Worm (Caenorhabditis elegans) whole organism, L2 larva: ENCODE results near the gene F19B6.3.

Experiments
- blmp-1 ChIP-seq: sonication (generic microtip); optimal IDR thresholded peaks from 2 replicates; lab custom pipeline; 2017; ENCODE audit warnings: missing genetic modification characterization, mild to moderate bottlenecking, missing compliant biosample characterization, antibody characterized with exemption, moderate library complexity; ENCODE audit not compliant: insufficient read depth
- egl-27 ChIP-seq: sonication (generic microtip); optimal IDR thresholded peaks from 3 replicates; lab custom pipeline; 2017; ENCODE audit warnings: missing biosample characterization, missing genetic modification reagents, missing genetic modification characterization
- elt-1 ChIP-seq: fragments of 150-350 bp; optimal IDR thresholded peaks from 2 replicates; lab custom pipeline; 2014; ENCODE audit warnings: missing biosample characterization, missing genetic modification characterization
- nhr-77 ChIP-seq: fragments of 150-350 bp; optimal IDR thresholded peaks from 2 replicates; lab custom pipeline; 2014; ENCODE audit warnings: missing biosample characterization, missing genetic modification characterization
- skn-1 ChIP-seq: sonication (generic microtip); optimal IDR thresholded peaks from 2 replicates; lab custom pipeline; 2017; ENCODE audit warnings: missing biosample characterization, missing genetic modification characterization
- sma-3 ChIP-seq: sonication (generic microtip); optimal IDR thresholded peaks from 2 replicates; lab custom pipeline; 2016; ENCODE audit warnings: missing genetic modification reagents, missing genetic modification characterization, missing compliant biosample characterization
- snpc-4 ChIP-seq: fragments of 150-350 bp; optimal IDR thresholded peaks from 2 replicates; lab custom pipeline; 2014; ENCODE audit warnings: missing biosample characterization, missing genetic modification characterization
- unc-39 ChIP-seq: fragments of 150-350 bp; optimal IDR thresholded peaks from 2 replicates; lab custom pipeline; 2014; ENCODE audit warnings: missing biosample characterization, missing genetic modification characterization

DNA sequence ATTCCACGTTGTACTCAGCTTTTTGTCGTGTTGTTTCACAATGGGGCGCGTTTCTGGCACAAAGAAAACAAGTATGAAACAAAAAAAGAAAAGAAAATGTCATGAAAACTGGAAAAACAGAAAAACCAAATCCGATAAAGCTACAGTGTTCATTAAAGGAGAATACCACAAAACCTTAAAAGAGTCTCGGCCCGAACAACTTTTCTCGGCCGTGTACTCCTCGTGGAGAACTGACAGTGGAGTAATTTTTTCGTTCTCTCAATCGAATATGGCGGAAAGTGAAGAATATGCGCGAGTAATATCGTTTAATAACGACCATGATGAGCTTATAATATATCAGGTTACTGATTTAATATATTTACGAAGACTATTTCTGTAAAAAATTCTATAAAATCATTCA, 48.5 kb upstream of the F19B6.3 start, which contains the start of the genes tag-335 and vkmt-1:
- TF ChIP-seq unc-39, result no peak
- TF ChIP-seq snpc-4 (tag; lab: Kevin White, UChicago), result no peak
- no peak for TF ChIP-seq skn-1
- no peak for TF ChIP-seq nhr-77 (tag; lab: Kevin White, UChicago)
- no peak for TF ChIP-seq egl-27 (tag; lab: Kevin White, UChicago)
- no peak for TF ChIP-seq elt-1 (tag; lab: Kevin White, UChicago)
- TF ChIP-seq sma-3 (GFP tag; lab: Kevin White, UChicago), result no peak
- no peak for TF ChIP-seq blmp-1 (tag; lab: Kevin White, UChicago)
